Worm (Caenorhabditis elegans): Measurements from ENCODE around the gene col-108.

- TF ChIP-seq him-1 (tag; optimal IDR thresholded peaks at IDR 0.05) (no peak), W03F9.2 (tag; optimal IDR thresholded peaks at IDR 0.05) (no peak), dao-5 (tag; optimal IDR thresholded peaks at IDR 0.05) (no peak)
Measured at ce11 chrIV:1818467-1819076, 50.2 kb downstream of the col-108 start.
